Worm (Caenorhabditis elegans) whole organism, early embryonic: Measurements from ENCODE around the gene Y113G7B.11.

Source experiments
- B0310.2 ChIP-seq: sonication (generic microtip); optimal IDR thresholded peaks from 2 replicates; lab custom pipeline; 2016; ENCODE audit warnings: mild to moderate bottlenecking, missing genetic modification characterization, missing compliant biosample characterization
- aly-1 ChIP-seq: sonication (generic microtip); optimal IDR thresholded peaks from 2 replicates; lab custom pipeline; 2016; ENCODE audit warnings: missing genetic modification characterization, missing compliant biosample characterization
- ama-1 ChIP-seq: fragments of 150-350 bp; optimal IDR thresholded peaks from 2 replicates; lab custom pipeline; 2014
- ceh-13 ChIP-seq: fragments of 200-800 bp; sonication (Bioruptor generic); optimal IDR thresholded peaks from 2 replicates; lab custom pipeline; 2018; ENCODE audit warnings: mild to moderate bottlenecking, missing genetic modification characterization, missing compliant biosample characterization
- ceh-36 ChIP-seq: sonication (generic microtip); optimal IDR thresholded peaks from 2 replicates; lab custom pipeline; 2016; ENCODE audit warnings: missing genetic modification characterization, inconsistent platforms, missing compliant biosample characterization
- ets-7 ChIP-seq: sonication (generic microtip); optimal IDR thresholded peaks from 2 replicates; lab custom pipeline; 2016; ENCODE audit warnings: missing genotype, missing genetic modification characterization, missing compliant biosample characterization
- flt-1 ChIP-seq: fragments of 200-800 bp; sonication (Bioruptor generic); IDR thresholded peaks from 2 replicates; pipeline ENCODE4 v1.3.6; 2022; ENCODE audit warnings: missing genetic modification characterization, missing compliant biosample characterization
- hmbx-1 ChIP-seq: sonication (generic microtip); optimal IDR thresholded peaks from 2 replicates; lab custom pipeline; 2016; ENCODE audit warnings: mild to moderate bottlenecking, missing genetic modification characterization, missing compliant biosample characterization
- hmg-4 ChIP-seq: fragments of 200-800 bp; sonication (Bioruptor generic); optimal IDR thresholded peaks from 2 replicates; lab custom pipeline; 2018; ENCODE audit warnings: mild to moderate bottlenecking, missing genetic modification characterization, missing compliant biosample characterization
- hnd-1 ChIP-seq: sonication (generic microtip); optimal IDR thresholded peaks from 2 replicates; lab custom pipeline; 2016; ENCODE audit warnings: missing genetic modification characterization, missing compliant biosample characterization
- sea-1 ChIP-seq: fragments of 200-800 bp; sonication (Bioruptor generic); conservative IDR thresholded peaks from 2 replicates; pipeline ENCODE4 v1.3.6; 2022; ENCODE audit warnings: missing genetic modification characterization, missing compliant biosample characterization

- TF ChIP-seq aly-1 (tag; lab: Kevin White, UChicago) (no peak), sea-1 (GFP tag; lab: Robert Waterston, UW) (no peak), ama-1 (lab: Kevin White, UChicago) (no peak), B0310.2 (no peak), ceh-36 (tag; lab: Kevin White, UChicago) (no peak), flt-1 (GFP tag; lab: Robert Waterston, UW) (no peak), hmg-4 (GFP tag; lab: Kevin White, UChicago) (no peak), hnd-1 (tag; lab: Kevin White, UChicago) (no peak), ceh-13 (GFP tag; lab: Kevin White, UChicago) (no peak), ets-7 (tag; lab: Kevin White, UChicago) (no peak), hmbx-1 (no peak)
These were observed 8.6 kb upstream of the Y113G7B.11 start for ce11 chrV:20223725-20224124.
